Worm (Caenorhabditis elegans): Measurements from ENCODE around the gene sand-1.
A peak's percentile ranks its signal among the peaks of the same experiment; 100 is the strongest.

The sand-1 gene

ce11 chrIV:5389951-5390350 is 23.3 kb downstream of the sand-1 start:
- TF ChIP-seq W03F9.2 (tag; optimal IDR thresholded peaks at IDR 0.05): no peak
- TF ChIP-seq dao-5 (tag; optimal IDR thresholded peaks at IDR 0.05): no peak
- TF ChIP-seq him-1 (tag; optimal IDR thresholded peaks at IDR 0.05): no peak

DNA sequence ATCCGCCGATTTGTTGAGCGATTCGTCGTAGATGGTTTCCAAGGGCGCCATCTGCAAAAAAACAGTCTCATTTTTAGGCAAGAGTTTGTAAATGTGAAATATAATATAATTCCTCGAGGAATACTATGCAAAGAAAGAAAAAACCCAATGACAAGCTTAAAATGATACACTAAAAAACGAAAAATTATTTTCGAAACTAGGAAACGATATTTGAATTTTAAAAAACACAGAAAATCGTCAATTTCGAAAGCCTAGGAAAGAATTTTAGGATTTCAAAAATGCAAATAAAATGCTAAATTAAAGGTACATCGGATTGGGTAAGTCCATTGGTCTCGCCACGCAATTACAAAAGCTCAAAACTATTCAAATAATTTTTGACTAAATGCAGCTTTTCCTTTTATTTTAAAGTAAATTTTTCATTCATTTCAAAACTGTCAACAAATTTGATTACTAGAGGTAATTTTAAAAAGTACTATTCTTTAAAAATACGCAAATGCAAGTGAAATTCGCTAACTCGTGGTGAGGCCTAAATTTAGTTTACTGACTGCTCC is 24.9 kb downstream of the sand-1 start, which contains the start of the genes htp-1 and ZK616.5:
Gene htp-1, minus strand, starts transcription at position 51 of the 551 bp plus-strand sequence.
Gene ZK616.5, plus strand, starts transcription at position 423 of the 551 bp plus-strand sequence.
- TF ChIP-seq him-1 (tag; optimal IDR thresholded peaks at IDR 0.05): no peak
- TF ChIP-seq W03F9.2 (tag; optimal IDR thresholded peaks at IDR 0.05): no peak
- no peak for TF ChIP-seq dao-5 (tag; optimal IDR thresholded peaks at IDR 0.05)

DNA sequence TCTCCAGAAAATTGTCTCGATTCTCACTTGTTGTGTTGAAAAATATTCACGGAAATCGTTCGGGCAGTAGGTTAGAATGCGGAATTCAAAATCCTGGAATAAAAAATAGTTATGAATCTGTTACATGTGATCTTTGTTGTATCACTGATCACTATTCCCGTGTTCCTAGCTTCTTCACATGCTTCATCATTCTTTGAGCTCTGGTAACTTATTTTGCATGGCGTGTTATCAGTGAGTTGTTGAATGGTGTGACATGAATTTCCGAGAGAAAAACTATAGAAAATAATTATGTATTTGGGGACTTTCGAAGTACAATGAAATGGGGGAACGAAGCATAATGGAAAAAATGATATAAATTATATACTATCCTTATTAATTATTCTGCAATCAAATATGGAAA is 26.9 kb downstream of the sand-1 start:
- TF ChIP-seq dao-5 (tag; optimal IDR thresholded peaks at IDR 0.05) (no peak), W03F9.2 (tag; optimal IDR thresholded peaks at IDR 0.05) (no peak), him-1 (tag; optimal IDR thresholded peaks at IDR 0.05) (no peak)

DNA sequence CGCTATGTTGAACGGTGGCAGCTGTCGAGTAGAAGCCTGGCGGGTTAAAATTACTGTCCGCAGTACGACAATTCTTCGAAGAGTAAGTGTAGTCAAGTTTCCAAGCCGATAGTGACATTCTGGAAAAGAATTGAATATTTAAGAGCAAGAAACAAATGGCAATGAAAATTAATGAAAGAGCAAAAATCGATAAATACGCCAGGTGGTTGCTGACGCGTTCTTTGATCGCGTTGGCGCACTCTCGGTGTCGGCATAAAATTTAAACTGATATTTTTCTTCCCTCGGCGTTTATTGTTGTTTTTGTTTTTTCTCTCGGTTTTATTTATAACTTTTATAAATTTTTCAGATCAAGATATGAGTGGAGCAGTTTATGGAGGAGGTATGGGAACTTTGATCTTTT is 28.0 kb downstream of the sand-1 start, which contains the start of the genes perm-3 and swsn-6:
Gene perm-3, minus strand, starts transcription at position 118 of the 400 bp plus-strand sequence.
Gene swsn-6, plus strand, starts transcription at position 347 of the 400 bp plus-strand sequence.
- TF ChIP-seq him-1 (tag; optimal IDR thresholded peaks at IDR 0.05) (no peak), W03F9.2 (tag; optimal IDR thresholded peaks at IDR 0.05) (peak; percentile 79)

DNA sequence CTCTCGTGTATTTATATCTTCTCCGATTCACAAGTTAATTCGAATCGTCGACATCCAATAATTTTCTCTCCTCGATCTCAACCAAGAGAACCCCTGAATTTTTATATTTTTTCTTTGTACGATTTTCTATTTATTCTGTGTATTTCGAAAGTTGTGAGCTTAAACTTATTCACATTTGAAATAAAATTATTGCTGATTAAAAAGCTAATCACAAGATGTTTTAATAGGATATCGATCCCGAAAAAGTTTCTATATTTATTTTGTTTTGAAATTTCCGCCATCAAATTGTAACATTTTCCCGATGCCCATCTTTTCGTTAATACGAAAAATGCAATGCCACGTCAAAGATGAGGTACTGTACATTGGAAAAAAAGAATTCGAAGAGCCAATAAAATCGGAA is 30.1 kb downstream of the sand-1 start, which contains the start of gene ZK616.3:
Gene ZK616.3, plus strand, starts transcription at position 301 of the 400 bp plus-strand sequence.
- TF ChIP-seq him-1 (tag; optimal IDR thresholded peaks at IDR 0.05) (no peak), W03F9.2 (tag; optimal IDR thresholded peaks at IDR 0.05) (no peak), dao-5 (tag; optimal IDR thresholded peaks at IDR 0.05) (no peak)

- TF ChIP-seq him-1 (tag; optimal IDR thresholded peaks at IDR 0.05) (no peak), dao-5 (tag; optimal IDR thresholded peaks at IDR 0.05) (no peak)
Observed at ce11 chrIV:5397539-5397938, 30.9 kb downstream of the sand-1 start, which contains the start of gene ZK616.2. Gene ZK616.2 (plus strand): TSS chrIV:5397839.

ce11 chrIV:5400609-5401008 is 33.9 kb downstream of the sand-1 start, which contains the start of gene ZK616.1:
Gene ZK616.1 (plus strand): TSS chrIV:5400909.
- no peak for TF ChIP-seq W03F9.2 (tag; optimal IDR thresholded peaks at IDR 0.05)
- no peak for TF ChIP-seq dao-5 (tag; optimal IDR thresholded peaks at IDR 0.05)
- TF ChIP-seq him-1 (tag; optimal IDR thresholded peaks at IDR 0.05): no peak

DNA sequence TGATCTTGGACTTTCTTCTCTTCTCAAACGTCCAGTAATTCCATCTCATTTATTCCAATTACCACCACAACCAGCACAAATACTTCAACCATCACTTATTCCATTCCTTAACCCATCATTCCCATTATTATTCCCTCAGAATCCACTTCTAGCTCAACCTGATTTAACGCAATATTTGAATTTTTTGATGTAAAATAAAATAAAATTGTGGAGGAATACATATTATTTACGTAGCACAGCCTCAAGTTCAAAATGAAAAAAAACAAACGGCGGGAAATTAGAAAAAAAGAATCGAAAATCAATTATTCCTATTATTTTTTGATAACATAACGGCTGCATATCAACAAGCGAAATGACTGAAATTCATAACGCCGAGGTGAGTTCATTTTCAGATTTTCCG is 38.7 kb downstream of the sand-1 start, which contains the start of gene ZK616.61:
Gene ZK616.61, plus strand, starts transcription at position 301 of the 400 bp plus-strand sequence.
- TF ChIP-seq him-1 (tag; optimal IDR thresholded peaks at IDR 0.05) (no peak), dao-5 (tag; optimal IDR thresholded peaks at IDR 0.05) (no peak), W03F9.2 (tag; optimal IDR thresholded peaks at IDR 0.05) (no peak)

ce11 chrIV:5409112-5409511 is 42.4 kb downstream of the sand-1 start:
- TF ChIP-seq W03F9.2 (tag; optimal IDR thresholded peaks at IDR 0.05): no peak
- TF ChIP-seq him-1 (tag; optimal IDR thresholded peaks at IDR 0.05): no peak
- TF ChIP-seq dao-5 (tag; optimal IDR thresholded peaks at IDR 0.05): no peak

DNA sequence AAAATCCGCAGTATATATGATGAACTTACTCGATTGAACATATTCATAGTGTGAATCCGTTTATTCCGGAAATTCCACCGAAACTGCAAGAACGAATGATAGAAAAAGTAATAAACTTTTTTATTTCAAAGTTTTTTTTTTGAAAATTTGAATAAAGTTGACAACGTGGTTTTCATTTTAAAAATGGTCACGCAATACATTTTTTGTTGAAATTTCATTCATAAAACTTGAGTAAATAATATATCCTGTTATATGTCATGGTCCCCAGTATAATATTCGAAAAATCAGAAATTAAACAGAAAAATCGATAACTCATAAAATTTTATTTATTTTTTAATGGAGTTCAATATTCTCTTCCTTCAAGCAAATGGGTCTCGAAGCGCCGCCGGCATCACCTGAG is 44.5 kb downstream of the sand-1 start, which contains the start of gene ZK616.65:
Gene ZK616.65, minus strand, starts transcription at position 101 of the 400 bp plus-strand sequence.
- no peak for TF ChIP-seq dao-5 (tag; optimal IDR thresholded peaks at IDR 0.05)
- TF ChIP-seq him-1 (tag; optimal IDR thresholded peaks at IDR 0.05): no peak
- no peak for TF ChIP-seq W03F9.2 (tag; optimal IDR thresholded peaks at IDR 0.05)

ce11 chrIV:5411641-5412337 is 45.1 kb downstream of the sand-1 start, which contains the start of gene ZK616.8:
Gene ZK616.8 (minus strand): TSS chrIV:5412193.
- TF ChIP-seq him-1 (tag; optimal IDR thresholded peaks at IDR 0.05) (no peak), W03F9.2 (tag; optimal IDR thresholded peaks at IDR 0.05) (no peak), dao-5 (tag; optimal IDR thresholded peaks at IDR 0.05) (no peak)

ce11 chrIV:5415696-5416095 is 49.0 kb downstream of the sand-1 start, which contains the start of gene spp-7:
Gene spp-7 (minus strand): TSS chrIV:5415796.
- TF ChIP-seq W03F9.2 (tag; optimal IDR thresholded peaks at IDR 0.05) (no peak), him-1 (tag; optimal IDR thresholded peaks at IDR 0.05) (no peak), dao-5 (tag; optimal IDR thresholded peaks at IDR 0.05) (no peak)

Measured in whole organism, L4/young adult.